Fruit fly (Drosophila melanogaster) whole organism, prepupa: ENCODE data around the gene pic.

Experiments used
- Blimp-1 ChIP-seq: fragments of 200-800 bp; sonication (Bioruptor generic); optimal IDR thresholded peaks from 3 replicates; lab custom pipeline; 2017; ENCODE audit warnings: missing biosample characterization, missing genetic modification characterization, mild to moderate bottlenecking, moderate library complexity, missing genetic modification reagents
- CG10631 ChIP-seq: fragments of 200-800 bp; sonication (Bioruptor generic); optimal IDR thresholded peaks from 2 replicates; lab custom pipeline; 2016; ENCODE audit warnings: missing biosample characterization, missing genetic modification characterization
- CG10669 ChIP-seq: fragments of 200-800 bp; sonication (Bioruptor generic); optimal IDR thresholded peaks from 3 replicates; lab custom pipeline; 2018; ENCODE audit warnings: missing biosample characterization, mild to moderate bottlenecking, missing genetic modification characterization, moderate library complexity
- CG11294 ChIP-seq: fragments of 200-800 bp; sonication (Bioruptor generic); IDR thresholded peaks from 2 replicates; pipeline ENCODE4 v1.3.6; 2022; ENCODE audit warnings: missing biosample characterization, missing genetic modification characterization
- CG11762 ChIP-seq: fragments of 200-800 bp; sonication (Bioruptor generic); optimal IDR thresholded peaks from 3 replicates; lab custom pipeline; 2016; ENCODE audit warnings: missing biosample characterization, missing genetic modification characterization; ENCODE audit not compliant: insufficient read depth
- CG11902 ChIP-seq: fragments of 200-800 bp; sonication (Bioruptor generic); optimal IDR thresholded peaks from 3 replicates; lab custom pipeline; 2016; ENCODE audit warnings: missing biosample characterization, missing genetic modification characterization
- CG15336 ChIP-seq: fragments of 200-800 bp; sonication (Bioruptor generic); IDR thresholded peaks from 2 replicates; pipeline ENCODE4 v1.3.6; 2022; ENCODE audit warnings: missing biosample characterization, missing genetic modification characterization
- CG1621 ChIP-seq: fragments of 200-800 bp; sonication (Bioruptor generic); optimal IDR thresholded peaks from 3 replicates; lab custom pipeline; 2018; ENCODE audit warnings: missing biosample characterization, mild to moderate bottlenecking, missing genetic modification characterization
- CG16779 ChIP-seq: fragments of 200-800 bp; sonication (Bioruptor generic); optimal IDR thresholded peaks from 3 replicates; lab custom pipeline; 2017; ENCODE audit warnings: missing biosample characterization, mild to moderate bottlenecking, missing genetic modification characterization
- CG31627 ChIP-seq: fragments of 200-800 bp; sonication (Bioruptor generic); optimal IDR thresholded peaks from 3 replicates; lab custom pipeline; 2016; ENCODE audit warnings: missing biosample characterization, missing genetic modification characterization
- CG32006 ChIP-seq: fragments of 200-800 bp; sonication (Bioruptor generic); optimal IDR thresholded peaks from 3 replicates; lab custom pipeline; 2017; ENCODE audit warnings: missing biosample characterization, mild to moderate bottlenecking, missing genetic modification characterization
- CG34406 ChIP-seq: fragments of 200-800 bp; sonication (Bioruptor generic); optimal IDR thresholded peaks from 3 replicates; lab custom pipeline; 2016; ENCODE audit warnings: missing biosample characterization, missing genetic modification characterization
- CG3919 ChIP-seq: fragments of 200-800 bp; sonication (Bioruptor generic); optimal IDR thresholded peaks from 3 replicates; lab custom pipeline; 2016; ENCODE audit warnings: missing biosample characterization, missing genetic modification characterization
- CG4318 ChIP-seq: fragments of 200-800 bp; sonication (Bioruptor generic); optimal IDR thresholded peaks from 3 replicates; lab custom pipeline; 2017; ENCODE audit warnings: missing biosample characterization, mild to moderate bottlenecking, missing genetic modification characterization
- CG6163 ChIP-seq: fragments of 200-800 bp; sonication (Bioruptor generic); IDR thresholded peaks from 3 replicates; pipeline ENCODE4 v1.3.6; 2022; ENCODE audit warnings: missing biosample characterization, missing genetic modification characterization
- CG6276 ChIP-seq: fragments of 200-800 bp; sonication (Bioruptor generic); optimal IDR thresholded peaks from 2 replicates; lab custom pipeline; 2017; ENCODE audit warnings: missing biosample characterization, mild to moderate bottlenecking, missing genetic modification characterization
- CG6792 ChIP-seq: fragments of 200-800 bp; sonication (Bioruptor generic); optimal IDR thresholded peaks from 3 replicates; lab custom pipeline; 2016; ENCODE audit warnings: missing biosample characterization, missing genetic modification characterization
- CG6808 ChIP-seq: fragments of 200-800 bp; sonication (Bioruptor generic); optimal IDR thresholded peaks from 3 replicates; lab custom pipeline; 2017; ENCODE audit warnings: missing biosample characterization, missing genetic modification characterization, mild to moderate bottlenecking, moderate library complexity, missing genetic modification reagents
- CG6854 ChIP-seq: fragments of 200-800 bp; sonication (Bioruptor generic); optimal IDR thresholded peaks from 2 replicates; lab custom pipeline; 2017; ENCODE audit warnings: missing biosample characterization, mild to moderate bottlenecking, missing genetic modification characterization
- CG7368 ChIP-seq: fragments of 200-800 bp; sonication (Bioruptor generic); optimal IDR thresholded peaks from 3 replicates; lab custom pipeline; 2016; ENCODE audit warnings: missing biosample characterization, missing genetic modification characterization
- CG8119 ChIP-seq: fragments of 200-800 bp; sonication (Bioruptor generic); IDR thresholded peaks from 3 replicates; pipeline ENCODE4 v1.3.6; 2022; ENCODE audit warnings: missing biosample characterization, missing genetic modification characterization
- CG8319 ChIP-seq: fragments of 200-800 bp; sonication (Bioruptor generic); optimal IDR thresholded peaks from 3 replicates; lab custom pipeline; 2016; ENCODE audit warnings: missing biosample characterization, missing genetic modification characterization
- CG8632 ChIP-seq: fragments of 200-800 bp; sonication (Bioruptor generic); optimal IDR thresholded peaks from 3 replicates; lab custom pipeline; 2016; ENCODE audit warnings: missing biosample characterization, missing genetic modification characterization
- Eip75B ChIP-seq: fragments of 200-800 bp; sonication (Bioruptor generic); optimal IDR thresholded peaks from 3 replicates; lab custom pipeline; 2016; ENCODE audit warnings: missing biosample characterization, missing genetic modification characterization
- Eip78C ChIP-seq: fragments of 200-800 bp; sonication (Bioruptor generic); peaks from one replicate; lab custom pipeline; 2016; ENCODE audit warnings: missing biosample characterization, missing genetic modification characterization
- Ets96B ChIP-seq: fragments of 200-800 bp; optimal IDR thresholded peaks from 2 replicates; lab custom pipeline; 2019; ENCODE audit warnings: missing biosample characterization, mild to moderate bottlenecking, missing genetic modification characterization, moderate library complexity
- Hr38 ChIP-seq: sonication (Bioruptor generic); optimal IDR thresholded peaks from 2 replicates; lab custom pipeline; 2016; ENCODE audit warnings: missing biosample characterization, missing genetic modification characterization
- Hr39 ChIP-seq: fragments of 200-800 bp; sonication (Bioruptor generic); optimal IDR thresholded peaks from 2 replicates; lab custom pipeline; 2016; ENCODE audit warnings: missing biosample characterization, missing genetic modification characterization
- Hr4 ChIP-seq: fragments of 200-800 bp; sonication (Bioruptor generic); optimal IDR thresholded peaks from 3 replicates; lab custom pipeline; 2016; ENCODE audit warnings: missing biosample characterization, missing genetic modification characterization
- Met ChIP-seq: fragments of 200-800 bp; sonication (Bioruptor generic); optimal IDR thresholded peaks from 3 replicates; lab custom pipeline; 2016; ENCODE audit warnings: missing biosample characterization, missing genetic modification characterization
- OdsH ChIP-seq: fragments of 200-800 bp; sonication (Bioruptor generic); optimal IDR thresholded peaks from 3 replicates; lab custom pipeline; 2016; ENCODE audit warnings: missing biosample characterization, missing genetic modification characterization
- Smox ChIP-seq: fragments of 200-800 bp; sonication (Bioruptor generic); optimal IDR thresholded peaks from 3 replicates; lab custom pipeline; 2016; ENCODE audit warnings: missing biosample characterization, missing genetic modification characterization
- Sox102F ChIP-seq: fragments of 200-800 bp; sonication (Bioruptor generic); optimal IDR thresholded peaks from 2 replicates; lab custom pipeline; 2016; ENCODE audit warnings: missing biosample characterization, mild to moderate bottlenecking, missing genetic modification characterization
- Sox14 ChIP-seq: fragments of 200-800 bp; sonication (Bioruptor generic); optimal IDR thresholded peaks from 3 replicates; lab custom pipeline; 2016; ENCODE audit warnings: missing biosample characterization, missing genetic modification characterization
- achi ChIP-seq: fragments of 200-800 bp; sonication (Bioruptor generic); optimal IDR thresholded peaks from 3 replicates; lab custom pipeline; 2016; ENCODE audit warnings: missing biosample characterization, missing genetic modification characterization
- acj6 ChIP-seq: fragments of 200-800 bp; sonication (Bioruptor generic); optimal IDR thresholded peaks from 3 replicates; lab custom pipeline; 2016; ENCODE audit warnings: missing biosample characterization, missing genetic modification characterization
- cyc ChIP-seq: fragments of 200-800 bp; sonication (Bioruptor generic); optimal IDR thresholded peaks from 3 replicates; lab custom pipeline; 2016; ENCODE audit warnings: missing biosample characterization, missing genetic modification characterization
- dac ChIP-seq: fragments of 200-800 bp; sonication (Bioruptor generic); optimal IDR thresholded peaks from 2 replicates; lab custom pipeline; 2017; ENCODE audit warnings: missing biosample characterization, mild to moderate bottlenecking, missing genetic modification characterization
- dsx ChIP-seq: fragments of 200-800 bp; optimal IDR thresholded peaks from 3 replicates; lab custom pipeline; 2019; ENCODE audit warnings: missing biosample characterization, mild to moderate bottlenecking, missing genetic modification characterization, moderate library complexity; ENCODE audit not compliant: poor library complexity, severe bottlenecking
- eg ChIP-seq: fragments of 200-800 bp; sonication (Bioruptor generic); IDR thresholded peaks from 3 replicates; pipeline ENCODE4 v1.3.6; 2022; ENCODE audit warnings: missing biosample characterization, missing genetic modification characterization
- esn ChIP-seq: fragments of 200-800 bp; sonication (Bioruptor generic); optimal IDR thresholded peaks from 2 replicates; lab custom pipeline; 2016; ENCODE audit warnings: missing biosample characterization, mild to moderate bottlenecking, missing genetic modification characterization, moderate library complexity
- fd85E ChIP-seq: fragments of 200-800 bp; sonication (Bioruptor generic); optimal IDR thresholded peaks from 3 replicates; lab custom pipeline; 2016; ENCODE audit warnings: missing biosample characterization, missing genetic modification characterization
- fkh ChIP-seq: fragments of 200-800 bp; sonication (Bioruptor generic); optimal IDR thresholded peaks from 3 replicates; lab custom pipeline; 2017; ENCODE audit warnings: missing biosample characterization, mild to moderate bottlenecking, missing genetic modification characterization, moderate library complexity
- lz ChIP-seq: fragments of 200-800 bp; sonication (Bioruptor generic); optimal IDR thresholded peaks from 3 replicates; lab custom pipeline; 2016; ENCODE audit warnings: missing biosample characterization, missing genetic modification characterization
- net ChIP-seq: fragments of 200-800 bp; sonication (Bioruptor generic); optimal IDR thresholded peaks from 3 replicates; lab custom pipeline; 2016; ENCODE audit warnings: missing biosample characterization, missing genetic modification characterization
- pdm3 ChIP-seq: fragments of 200-800 bp; sonication (Bioruptor generic); optimal IDR thresholded peaks from 3 replicates; lab custom pipeline; 2016; ENCODE audit warnings: missing biosample characterization, missing genetic modification characterization
- salr ChIP-seq, 2 experiments: fragments of 200-800 bp; sonication (Bioruptor generic); optimal IDR thresholded peaks; 3 replicates each; lab custom pipeline; 2016 to 2018; ENCODE audit warnings: missing biosample characterization in 2 of 2, missing genetic modification characterization in 2 of 2, mild to moderate bottlenecking in 1 of 2
- spab ChIP-seq: fragments of 200-800 bp; sonication (Bioruptor generic); optimal IDR thresholded peaks from 2 replicates; lab custom pipeline; 2017; ENCODE audit warnings: missing biosample characterization, mild to moderate bottlenecking, missing genetic modification characterization, missing genetic modification reagents
- ss ChIP-seq, 2 experiments: fragments of 200-800 bp; sonication (Bioruptor generic); optimal IDR thresholded peaks; 2 replicates in 1 of 2; 3 replicates in 1 of 2; lab custom pipeline; 2017 to 2018; ENCODE audit warnings: mild to moderate bottlenecking in 2 of 2, missing biosample characterization in 2 of 2, missing genetic modification characterization in 2 of 2, moderate library complexity in 1 of 2
- svp ChIP-seq: fragments of 200-800 bp; sonication (Bioruptor generic); peaks from one replicate; lab custom pipeline; 2016; ENCODE audit warnings: missing biosample characterization, missing genetic modification characterization
- topi ChIP-seq: fragments of 200-800 bp; sonication (Bioruptor generic); optimal IDR thresholded peaks from 3 replicates; lab custom pipeline; 2016; ENCODE audit warnings: missing biosample characterization, missing genetic modification characterization
- vri ChIP-seq: fragments of 200-800 bp; sonication (Bioruptor generic); optimal IDR thresholded peaks from 3 replicates; lab custom pipeline; 2016; ENCODE audit warnings: missing biosample characterization, mild to moderate bottlenecking, missing genetic modification characterization

Gene pic

dm6 chr3R:13039037-13039583 is 12.9 kb upstream of the pic start:
- no peak for TF ChIP-seq CG16779 (tag; lab: Kevin White, UChicago)
- no peak for TF ChIP-seq CG15336 (GFP tag; lab: Robert Waterston, UW)
- TF ChIP-seq CG8632 = peak; percentile 27
- TF ChIP-seq acj6 (GFP tag; lab: Kevin White, UChicago) = no peak
- TF ChIP-seq OdsH (GFP tag; lab: Kevin White, UChicago) = no peak
- TF ChIP-seq dsx (GFP tag; lab: Kevin White, UChicago) = no peak
- no peak for TF ChIP-seq CG4318 (GFP tag; lab: Kevin White, UChicago)
- no peak for TF ChIP-seq CG1621 (tag; lab: Kevin White, UChicago)
- no peak for TF ChIP-seq CG10669 (GFP tag; lab: Kevin White, UChicago)
- TF ChIP-seq Hr38 (GFP tag; lab: Kevin White, UChicago) = no peak
- TF ChIP-seq CG34406 (GFP tag; lab: Kevin White, UChicago) = peak; percentile 36
- TF ChIP-seq CG11762 (GFP tag; lab: Kevin White, UChicago) = no peak
- no peak for TF ChIP-seq vri (GFP tag; lab: Kevin White, UChicago)
- TF ChIP-seq topi (GFP tag; lab: Kevin White, UChicago) = peak; percentile 30
- peak; percentile 64 for TF ChIP-seq svp (GFP tag; lab: Kevin White, UChicago)
- peak; percentile 57; the same call in 2 of the 3 replicates for TF ChIP-seq eg (GFP tag; lab: Robert Waterston, UW)
- peak; percentile 57 for TF ChIP-seq Eip78C
- no peak for TF ChIP-seq CG6276 (GFP tag; lab: Kevin White, UChicago)
- TF ChIP-seq fd85E = no peak
- TF ChIP-seq CG7368 = no peak
- TF ChIP-seq Eip75B (GFP tag; lab: Kevin White, UChicago) = no peak
- TF ChIP-seq Smox = peak; percentile 22
- TF ChIP-seq CG31627 (GFP tag; lab: Kevin White, UChicago) = peak; percentile 43
- TF ChIP-seq fkh (GFP tag; lab: Kevin White, UChicago) = no peak
- TF ChIP-seq CG6163 (GFP tag; lab: Robert Waterston, UW) = peak; percentile 54; the same call in 2 of the 3 replicates
- peak; percentile 51 for TF ChIP-seq Met (GFP tag; lab: Kevin White, UChicago)
- TF ChIP-seq CG10631 = no peak
- TF ChIP-seq Sox102F (GFP tag; lab: Kevin White, UChicago) = peak; percentile 8
- TF ChIP-seq Blimp-1 (GFP tag; lab: Kevin White, UChicago) = no peak
- TF ChIP-seq CG3919 (GFP tag; lab: Kevin White, UChicago) = no peak
- TF ChIP-seq Sox14 = peak; percentile 24
- peak; percentile 17 for TF ChIP-seq cyc (GFP tag; lab: Kevin White, UChicago)
- TF ChIP-seq CG11902 (GFP tag; lab: Kevin White, UChicago) = no peak
- no peak for TF ChIP-seq CG8319 (GFP tag; lab: Kevin White, UChicago)
- peak; percentile 51 for TF ChIP-seq Hr39 (GFP tag; lab: Kevin White, UChicago)
- TF ChIP-seq salr (GFP tag; optimal IDR thresholded peaks at IDR 0.05; lab: Kevin White, UChicago) = no peak
- no peak for TF ChIP-seq ss (GFP tag; optimal IDR thresholded peaks at IDR 0.05; lab: Kevin White, UChicago)
- TF ChIP-seq Hr4 (GFP tag; lab: Kevin White, UChicago) = no peak
- TF ChIP-seq CG6854 (GFP tag; lab: Kevin White, UChicago) = no peak
- peak; percentile 12 for TF ChIP-seq pdm3 (GFP tag; lab: Kevin White, UChicago)
- peak; percentile 17 for TF ChIP-seq achi (GFP tag; lab: Kevin White, UChicago)
- TF ChIP-seq Ets96B (tag; lab: Kevin White, UChicago) = no peak
- TF ChIP-seq esn (GFP tag; lab: Kevin White, UChicago) = no peak
- TF ChIP-seq CG32006 (GFP tag; lab: Kevin White, UChicago) = no peak
- peak; percentile 24 for TF ChIP-seq lz
- peak; percentile 8 for TF ChIP-seq net (GFP tag; lab: Kevin White, UChicago)
- TF ChIP-seq CG11294 (GFP tag; lab: Robert Waterston, UW) = no peak
- TF ChIP-seq CG8119 (GFP tag; lab: Robert Waterston, UW) = 0 out of 3 replicates have a peak, but pooled peaks have one; percentile 32
- no peak for TF ChIP-seq CG6792 (GFP tag; lab: Kevin White, UChicago)
- no peak for TF ChIP-seq dac (GFP tag; lab: Kevin White, UChicago)
- TF ChIP-seq CG6808 (GFP tag; lab: Kevin White, UChicago) = peak; percentile 16
- TF ChIP-seq spab (GFP tag; lab: Kevin White, UChicago) = peak; percentile 9
